Fruit fly (Drosophila melanogaster) whole organism, pupa: ENCODE results near the gene primo-2.
A peak's percentile ranks its signal among the peaks of the same experiment; 100 is the strongest.

Experiments used
- CG10348 ChIP-seq: fragments of 200-800 bp; sonication (Bioruptor generic); IDR thresholded peaks from 2 replicates; pipeline ENCODE4 v1.3.6; 2022; ENCODE audit warnings: missing biosample characterization, missing genetic modification characterization
- CG12605 ChIP-seq: fragments of 200-800 bp; sonication (Bioruptor generic); IDR thresholded peaks from 2 replicates; pipeline ENCODE4 v1.3.6; 2022; ENCODE audit warnings: missing biosample characterization, missing genetic modification characterization
- CG13204 ChIP-seq: fragments of 200-800 bp; sonication (Bioruptor generic); optimal IDR thresholded peaks from 2 replicates; lab custom pipeline; 2018; ENCODE audit warnings: missing biosample characterization, mild to moderate bottlenecking, missing genetic modification characterization, moderate library complexity
- CG14655 ChIP-seq: fragments of 200-800 bp; sonication (Bioruptor generic); optimal IDR thresholded peaks from 3 replicates; lab custom pipeline; 2017; ENCODE audit warnings: mild to moderate bottlenecking, missing biosample characterization, missing genetic modification reagents, missing genetic modification characterization
- CG15710 ChIP-seq: fragments of 200-800 bp; sonication (Bioruptor generic); optimal IDR thresholded peaks from 2 replicates; lab custom pipeline; 2018; ENCODE audit warnings: missing biosample characterization, mild to moderate bottlenecking, missing genetic modification characterization, moderate library complexity
- CG17806 ChIP-seq: fragments of 200-800 bp; sonication (Bioruptor generic); optimal IDR thresholded peaks from 2 replicates; lab custom pipeline; 2018; ENCODE audit warnings: missing biosample characterization, mild to moderate bottlenecking, missing genetic modification characterization, moderate library complexity
- CG32121 ChIP-seq: fragments of 200-800 bp; sonication (Bioruptor generic); IDR thresholded peaks from 2 replicates; pipeline ENCODE4 v1.3.6; 2022; ENCODE audit warnings: missing biosample characterization, missing genetic modification characterization
- CG34367 ChIP-seq: fragments of 200-800 bp; sonication (Bioruptor generic); optimal IDR thresholded peaks from 2 replicates; lab custom pipeline; 2018; ENCODE audit warnings: missing biosample characterization, mild to moderate bottlenecking, missing genetic modification characterization
- CG4496 ChIP-seq: fragments of 200-800 bp; sonication (Bioruptor generic); IDR thresholded peaks from 3 replicates; pipeline ENCODE4 v1.3.6; 2022; ENCODE audit warnings: missing biosample characterization, missing genetic modification characterization
- CG8159 ChIP-seq: fragments of 200-800 bp; sonication (Bioruptor generic); optimal IDR thresholded peaks from 3 replicates; lab custom pipeline; 2018; ENCODE audit warnings: missing biosample characterization, mild to moderate bottlenecking, missing genetic modification characterization, moderate library complexity
- CG8301 ChIP-seq: fragments of 200-800 bp; sonication (Bioruptor generic); optimal IDR thresholded peaks from 2 replicates; lab custom pipeline; 2018; ENCODE audit warnings: missing biosample characterization, mild to moderate bottlenecking, missing genetic modification characterization
- CG9948 ChIP-seq: fragments of 200-800 bp; sonication (Bioruptor generic); optimal IDR thresholded peaks from 2 replicates; lab custom pipeline; 2018; ENCODE audit warnings: missing biosample characterization, mild to moderate bottlenecking, missing genetic modification characterization, moderate library complexity
- D1 ChIP-seq: fragments of 200-800 bp; sonication (Bioruptor generic); optimal IDR thresholded peaks from 2 replicates; lab custom pipeline; 2018; ENCODE audit warnings: missing biosample characterization, mild to moderate bottlenecking, missing genetic modification characterization, moderate library complexity
- EcR ChIP-seq: fragments of 200-800 bp; sonication (Bioruptor generic); optimal IDR thresholded peaks from 3 replicates; lab custom pipeline; 2019; ENCODE audit warnings: missing biosample characterization, missing genetic modification characterization, mild to moderate bottlenecking, moderate library complexity, missing genetic modification reagents
- Ets98B ChIP-seq: fragments of 200-800 bp; sonication (Bioruptor generic); IDR thresholded peaks from 2 replicates; pipeline ENCODE4 v1.3.6; 2022; ENCODE audit warnings: missing biosample characterization, missing genetic modification characterization
- Pif1A ChIP-seq: fragments of 200-800 bp; sonication (Bioruptor generic); optimal IDR thresholded peaks from 3 replicates; lab custom pipeline; 2016; ENCODE audit warnings: missing biosample characterization, missing genetic modification characterization
- Pif1B ChIP-seq: fragments of 200-800 bp; sonication (Bioruptor generic); optimal IDR thresholded peaks from 3 replicates; lab custom pipeline; 2016; ENCODE audit warnings: missing biosample characterization, missing genetic modification characterization
- Snoo ChIP-seq: fragments of 200-800 bp; sonication (Bioruptor generic); optimal IDR thresholded peaks from 3 replicates; lab custom pipeline; 2017; ENCODE audit warnings: missing biosample characterization, mild to moderate bottlenecking, missing genetic modification characterization, inconsistent platforms
- fd96Ca ChIP-seq: fragments of 200-800 bp; sonication (Bioruptor generic); IDR thresholded peaks from 3 replicates; pipeline ENCODE4 v1.3.6; 2022; ENCODE audit warnings: missing biosample characterization, missing genetic modification characterization
- gl ChIP-seq: fragments of 200-800 bp; sonication (Bioruptor generic); optimal IDR thresholded peaks from 2 replicates; lab custom pipeline; 2018; ENCODE audit warnings: missing biosample characterization, mild to moderate bottlenecking, missing genetic modification characterization
- rn ChIP-seq: fragments of 200-800 bp; sonication (Bioruptor generic); IDR thresholded peaks from 2 replicates; pipeline ENCODE4 v1.3.6; 2022; ENCODE audit warnings: missing biosample characterization, missing genetic modification characterization

The primo-2 gene

DNA sequence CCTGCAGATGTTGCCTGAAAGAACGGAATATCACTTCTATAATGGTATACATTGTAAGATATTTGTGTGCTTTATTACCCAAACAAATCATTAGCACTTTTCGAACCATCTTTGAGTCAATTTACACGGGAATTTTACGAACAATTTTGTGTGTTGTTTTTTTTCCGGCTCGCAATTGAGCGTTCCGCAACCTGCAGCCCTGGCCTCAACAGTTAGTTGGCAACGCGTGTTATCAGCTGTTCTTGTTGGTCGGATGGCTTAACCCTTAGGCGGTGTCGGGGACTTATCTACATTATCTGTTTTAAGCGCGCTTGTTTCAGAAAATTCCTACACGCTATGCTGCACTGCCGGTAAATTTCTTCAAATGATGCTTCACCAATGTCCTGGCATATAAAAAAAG lies 990 bp downstream of the primo-2 start:
- TF ChIP-seq CG17806 (tag; lab: Kevin White, UChicago), result no peak
- TF ChIP-seq CG8301 (tag; lab: Kevin White, UChicago), result no peak
- TF ChIP-seq CG12605 (GFP tag; lab: Robert Waterston, UW), result 0 out of 2 replicates have a peak, but pooled peaks have one; percentile 30
- no peak for TF ChIP-seq CG34367 (tag; lab: Kevin White, UChicago)
- TF ChIP-seq Pif1A (GFP tag; lab: Kevin White, UChicago), result peak; percentile 36
- TF ChIP-seq CG4496 (GFP tag; lab: Robert Waterston, UW), result peak; percentile 63
- peak; percentile 4 for TF ChIP-seq CG15710 (tag; lab: Kevin White, UChicago)
- no peak for TF ChIP-seq CG10348
- TF ChIP-seq CG14655 (GFP tag; lab: Kevin White, UChicago), result no peak
- TF ChIP-seq fd96Ca, result peak; percentile 48; the same call in 2 of the 3 replicates
- peak; percentile 13; the same call in 1 of the 2 replicates for TF ChIP-seq Ets98B
- TF ChIP-seq gl (tag; lab: Kevin White, UChicago), result peak; percentile 16
- TF ChIP-seq CG9948 (tag; lab: Kevin White, UChicago), result no peak
- no peak for TF ChIP-seq Pif1B (GFP tag; lab: Kevin White, UChicago)
- no peak for TF ChIP-seq Snoo
- TF ChIP-seq CG8159 (tag; lab: Kevin White, UChicago), result peak; percentile 26
- TF ChIP-seq CG13204 (GFP tag; lab: Kevin White, UChicago), result no peak
- peak; percentile 32 for TF ChIP-seq D1 (tag; lab: Kevin White, UChicago)
- TF ChIP-seq rn (GFP tag; lab: Robert Waterston, UW), result no peak
- TF ChIP-seq CG32121 (GFP tag; lab: Robert Waterston, UW), result 0 out of 2 replicates have a peak, but pooled peaks have one; percentile 12
- TF ChIP-seq EcR, result no peak
- TF ChIP-seq, all 21 proteins: peak for 10

DNA sequence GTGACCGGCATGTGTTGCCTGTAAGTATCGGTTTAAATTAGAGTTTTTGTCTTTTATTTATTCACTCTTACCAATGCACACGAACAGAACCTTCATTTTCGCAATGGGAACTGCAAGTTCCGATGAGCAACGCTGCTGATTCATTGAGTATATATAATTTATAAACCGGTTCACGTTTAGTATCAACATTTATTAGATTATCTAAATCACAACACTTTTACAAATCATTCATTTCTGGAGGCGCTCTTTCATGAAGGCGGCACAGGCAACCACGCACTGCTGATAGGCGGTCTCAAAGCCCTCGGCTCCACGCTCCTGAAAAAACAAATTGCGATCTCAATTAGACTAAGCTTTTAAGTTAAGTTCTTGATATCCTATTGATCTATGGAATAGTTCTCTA lies 1.8 kb downstream of the primo-2 start, which contains the start of gene Argp:
Gene Argp, minus strand, starts transcription at position 101 of the 400 bp plus-strand sequence.
- TF ChIP-seq CG17806 (tag; lab: Kevin White, UChicago) (no peak), CG32121 (GFP tag; lab: Robert Waterston, UW) (no peak), Snoo (no peak), CG9948 (tag; lab: Kevin White, UChicago) (no peak), fd96Ca (no peak), CG15710 (tag; lab: Kevin White, UChicago) (no peak), CG34367 (tag; lab: Kevin White, UChicago) (no peak), CG14655 (GFP tag; lab: Kevin White, UChicago) (no peak), rn (GFP tag; lab: Robert Waterston, UW) (no peak), CG4496 (GFP tag; lab: Robert Waterston, UW) (no peak), CG13204 (GFP tag; lab: Kevin White, UChicago) (no peak), EcR (no peak), D1 (tag; lab: Kevin White, UChicago) (no peak), CG8301 (tag; lab: Kevin White, UChicago) (no peak), gl (tag; lab: Kevin White, UChicago) (no peak), Ets98B (no peak)

DNA sequence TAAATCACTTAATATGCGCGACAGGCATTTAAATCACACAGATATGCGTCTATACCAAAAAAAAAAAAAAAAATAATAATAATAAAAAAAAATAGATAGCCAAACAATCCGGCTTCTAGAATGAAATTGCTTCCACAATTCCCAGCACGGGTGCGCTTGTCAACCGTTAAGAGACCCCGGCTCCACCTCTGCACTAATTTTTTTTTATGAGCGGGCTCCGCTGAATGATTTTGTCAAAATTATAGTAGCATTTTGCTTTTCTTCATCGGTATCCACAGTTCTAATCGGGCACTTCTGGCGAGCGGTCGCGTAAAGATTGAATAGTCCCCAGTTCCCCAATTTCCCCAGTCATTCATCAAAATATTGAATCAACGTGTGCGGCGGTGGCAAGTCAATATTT lies 5.2 kb downstream of the primo-2 start, which contains the start of gene Adgf-C:
Gene Adgf-C, plus strand, starts transcription at position 301 of the 400 bp plus-strand sequence.
- TF ChIP-seq CG12605 (GFP tag; lab: Robert Waterston, UW) (no peak), rn (GFP tag; lab: Robert Waterston, UW) (no peak), Ets98B (no peak)

DNA sequence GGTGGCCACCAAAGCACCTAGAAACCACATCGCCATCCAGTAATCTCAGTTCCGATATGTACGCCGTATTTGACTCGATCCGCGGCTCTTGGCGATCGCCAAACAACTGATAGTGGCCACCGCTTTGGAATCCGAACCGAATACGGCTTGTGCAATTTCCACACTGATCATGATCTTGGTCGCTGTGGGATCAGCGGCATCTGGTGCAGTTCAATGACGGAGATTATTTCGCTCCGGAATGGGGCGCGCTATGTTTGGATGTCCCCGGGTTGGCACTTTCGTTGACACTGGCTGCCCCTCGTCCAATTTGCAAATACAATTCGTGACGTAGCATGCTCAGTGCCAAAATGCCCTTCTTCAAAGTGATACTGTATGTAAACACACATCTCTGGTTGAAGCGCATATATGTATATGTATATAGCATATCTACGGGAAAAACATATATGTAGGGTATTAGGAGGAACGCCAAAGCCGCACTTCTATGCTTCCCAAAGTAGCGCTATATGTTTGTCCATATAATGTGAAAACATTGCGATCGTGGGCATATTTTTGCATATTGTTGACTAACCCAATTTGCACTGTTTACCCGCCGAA lies 6.2 kb downstream of the primo-2 start, which contains the start of gene Adgf-D:
Gene Adgf-D, minus strand, starts transcription at position 111 of the 594 bp plus-strand sequence.
- TF ChIP-seq CG12605 (GFP tag; lab: Robert Waterston, UW) (no peak), gl (tag; lab: Kevin White, UChicago) (no peak), CG10348 (no peak), CG32121 (GFP tag; lab: Robert Waterston, UW) (no peak), Pif1A (GFP tag; lab: Kevin White, UChicago) (no peak), Ets98B (no peak), CG9948 (tag; lab: Kevin White, UChicago) (no peak), Pif1B (GFP tag; lab: Kevin White, UChicago) (no peak), D1 (tag; lab: Kevin White, UChicago) (no peak), fd96Ca (no peak), CG4496 (GFP tag; lab: Robert Waterston, UW) (no peak), EcR (no peak), CG13204 (GFP tag; lab: Kevin White, UChicago) (no peak), CG8301 (tag; lab: Kevin White, UChicago) (no peak), rn (GFP tag; lab: Robert Waterston, UW) (no peak), CG14655 (GFP tag; lab: Kevin White, UChicago) (no peak), CG17806 (tag; lab: Kevin White, UChicago) (no peak), Snoo (no peak), CG34367 (tag; lab: Kevin White, UChicago) (no peak)

DNA sequence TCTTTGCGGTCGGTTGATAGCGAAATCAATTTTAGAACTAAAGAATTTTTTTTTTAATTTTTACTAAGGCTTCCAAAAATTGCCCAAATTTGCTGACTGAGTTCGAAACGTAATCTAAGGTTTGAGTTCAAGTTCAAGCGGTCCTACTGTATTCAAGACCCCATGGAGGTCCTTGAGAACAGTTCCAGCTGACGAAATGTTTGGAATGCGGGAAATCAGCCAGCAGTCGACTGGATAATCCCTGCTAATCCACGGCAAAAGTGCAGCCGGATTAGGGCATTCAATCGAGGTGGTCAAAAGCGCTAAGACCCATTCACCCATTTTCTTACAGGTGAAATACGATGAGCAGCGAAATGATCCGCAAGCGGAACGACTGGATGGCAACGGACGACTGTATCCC lies 10.9 kb downstream of the primo-2 start, which contains the start of gene f-cup:
Gene f-cup, minus strand, starts transcription at position 101 of the 400 bp plus-strand sequence.
- TF ChIP-seq fd96Ca (no peak), CG32121 (GFP tag; lab: Robert Waterston, UW) (no peak), Pif1A (GFP tag; lab: Kevin White, UChicago) (no peak)

DNA sequence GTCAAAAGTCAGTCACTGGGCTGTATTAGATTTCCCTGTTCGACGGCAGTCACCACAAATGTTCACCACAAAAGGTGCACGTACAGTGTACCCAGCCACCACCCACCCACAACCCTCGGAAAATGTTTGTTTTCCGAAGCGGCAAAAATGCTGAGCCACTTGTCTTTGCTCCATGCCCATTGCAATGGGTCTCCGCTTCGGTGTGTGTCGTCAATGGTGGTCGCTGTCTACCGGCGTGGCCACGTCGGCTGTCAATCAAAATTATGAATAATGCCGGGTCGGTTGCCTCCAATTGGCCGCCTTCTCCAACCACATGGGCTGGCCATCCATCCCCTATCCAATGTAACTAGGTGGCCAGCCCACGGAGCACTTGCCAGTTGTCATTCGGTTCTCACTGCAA lies 11.4 kb downstream of the primo-2 start, which contains the start of gene ninaB:
Gene ninaB, plus strand, starts transcription at position 374 of the 400 bp plus-strand sequence.
- TF ChIP-seq CG13204 (GFP tag; lab: Kevin White, UChicago), result no peak
- TF ChIP-seq rn (GFP tag; lab: Robert Waterston, UW), result no peak
- no peak for TF ChIP-seq CG8159 (tag; lab: Kevin White, UChicago)
- TF ChIP-seq CG10348, result no peak
- no peak for TF ChIP-seq Pif1A (GFP tag; lab: Kevin White, UChicago)
- no peak for TF ChIP-seq Ets98B
